Worm (Caenorhabditis elegans) whole organism, early embryonic: Measurements from ENCODE around the gene paa-1.

Experiments
- B0310.2 ChIP-seq: sonication (generic microtip); optimal IDR thresholded peaks from 2 replicates; lab custom pipeline; 2016; ENCODE audit warnings: mild to moderate bottlenecking, missing genetic modification characterization, missing compliant biosample characterization
- ets-7 ChIP-seq: sonication (generic microtip); optimal IDR thresholded peaks from 2 replicates; lab custom pipeline; 2016; ENCODE audit warnings: missing genotype, missing genetic modification characterization, missing compliant biosample characterization
- hnd-1 ChIP-seq: sonication (generic microtip); optimal IDR thresholded peaks from 2 replicates; lab custom pipeline; 2016; ENCODE audit warnings: missing genetic modification characterization, missing compliant biosample characterization
- tbx-11 ChIP-seq: fragments of 200-800 bp; sonication (Bioruptor generic); IDR thresholded peaks from 2 replicates; pipeline ENCODE4 v1.3.6; 2022; ENCODE audit warnings: missing genetic modification characterization, missing compliant biosample characterization

DNA sequence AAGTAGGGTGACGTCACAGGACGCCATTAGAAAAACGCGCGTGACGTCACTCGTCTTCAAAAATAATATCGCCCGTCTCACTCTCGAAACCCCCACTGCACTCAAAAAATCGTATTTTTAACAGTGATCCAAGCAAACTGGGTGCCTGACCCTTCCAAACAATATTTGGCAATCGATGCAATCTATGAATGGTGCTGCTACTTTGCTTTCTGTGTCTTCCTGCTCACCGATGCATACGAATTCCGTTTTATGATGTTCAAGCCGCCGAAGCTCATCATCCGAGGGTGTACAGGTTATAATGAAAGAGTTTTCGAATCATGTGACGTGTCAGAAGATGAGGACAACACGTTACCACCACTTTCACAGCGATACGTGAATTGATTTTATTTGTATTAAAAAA, 42.9 kb upstream of the paa-1 start, which contains the start of gene W03A5.1:
- TF ChIP-seq tbx-11 (GFP tag; lab: Robert Waterston, UW) (no peak), hnd-1 (tag; lab: Kevin White, UChicago) (no peak), B0310.2 (tag; lab: Kevin White, UChicago) (no peak), ets-7 (no peak)
